Worm (Caenorhabditis elegans) whole organism, L1 larva: ENCODE results near the gene T04H1.13.
A peak's percentile ranks its signal among the peaks of the same experiment; 100 is the strongest.

Source experiments
- C04F5.9 ChIP-seq: sonication (generic microtip); optimal IDR thresholded peaks from 2 replicates; lab custom pipeline; 2016; ENCODE audit warnings: missing genetic modification characterization, missing compliant biosample characterization
- C16A3.4 ChIP-seq: fragments of 150-350 bp; optimal IDR thresholded peaks from 2 replicates; lab custom pipeline; 2014; ENCODE audit warnings: missing biosample characterization, missing genetic modification characterization
- C34B4.2 ChIP-seq: sonication (generic microtip); optimal IDR thresholded peaks from 2 replicates; lab custom pipeline; 2017; ENCODE audit warnings: mild to moderate bottlenecking, missing genetic modification characterization, missing compliant biosample characterization
- Y116A8C.19 ChIP-seq: sonication (generic microtip); optimal IDR thresholded peaks from 2 replicates; lab custom pipeline; 2016; ENCODE audit warnings: missing compliant biosample characterization, missing genetic modification characterization, borderline replicate concordance
- alr-1 ChIP-seq: fragments of 200-800 bp; sonication (Bioruptor generic); optimal IDR thresholded peaks from 2 replicates; lab custom pipeline; 2018; ENCODE audit warnings: borderline replicate concordance, mild to moderate bottlenecking, missing genetic modification characterization, missing compliant biosample characterization
- aly-2 ChIP-seq: fragments of 150-350 bp; optimal IDR thresholded peaks from 2 replicates; lab custom pipeline; 2014; ENCODE audit warnings: missing biosample characterization, missing genetic modification characterization
- ceh-82 ChIP-seq, 3 experiments: fragments of 150-350 bp in 1 of 3; sonication (generic microtip) in 2 of 3; optimal IDR thresholded peaks; 2 replicates each; lab custom pipeline; 2014 to 2017; ENCODE audit warnings: missing biosample characterization in 3 of 3, missing genetic modification characterization in 3 of 3
- ceh-88 ChIP-seq: fragments of 200-800 bp; sonication (Bioruptor generic); IDR thresholded peaks from 2 replicates; pipeline ENCODE4 v1.3.6; 2022; ENCODE audit warnings: missing genetic modification characterization, missing compliant biosample characterization
- ceh-90 ChIP-seq: sonication (generic microtip); optimal IDR thresholded peaks from 2 replicates; lab custom pipeline; 2016; ENCODE audit warnings: missing genetic modification characterization, missing compliant biosample characterization
- efl-1 ChIP-seq, 4 experiments: fragments of 150-350 bp; optimal IDR thresholded peaks in 3 of 4; peaks in 1 of 4; 1 replicate in 1 of 4; 2 replicates in 3 of 4; lab custom pipeline; 2014; ENCODE audit warnings: missing biosample characterization in 2 of 4, missing genetic modification characterization in 2 of 4, missing genetic modification reagents in 2 of 4
- efl-3 ChIP-seq: fragments of 200-800 bp; sonication (Bioruptor generic); optimal IDR thresholded peaks from 2 replicates; lab custom pipeline; 2018; ENCODE audit warnings: mild to moderate bottlenecking, missing genetic modification characterization, missing compliant biosample characterization
- egl-13 ChIP-seq: sonication (generic microtip); optimal IDR thresholded peaks from 2 replicates; lab custom pipeline; 2016; ENCODE audit warnings: missing genotype, missing genetic modification reagents, missing genetic modification characterization, missing compliant biosample characterization
- egl-27 ChIP-seq, 2 experiments: fragments of 150-350 bp in 1 of 2; sonication (generic microtip); optimal IDR thresholded peaks; 3 replicates each; lab custom pipeline; 2017 to 2018; ENCODE audit warnings: missing biosample characterization in 2 of 2, missing genetic modification characterization in 2 of 2, missing genetic modification reagents in 2 of 2
- elt-2 ChIP-seq: sonication (generic microtip); optimal IDR thresholded peaks from 2 replicates; lab custom pipeline; 2016; ENCODE audit warnings: missing genetic modification characterization, mild to moderate bottlenecking, inconsistent platforms, missing compliant biosample characterization, missing genetic modification reagents
- fkh-10 ChIP-seq: sonication (generic microtip); optimal IDR thresholded peaks from 2 replicates; lab custom pipeline; 2017; ENCODE audit warnings: missing biosample characterization, missing genetic modification reagents, missing genetic modification characterization
- isw-1 ChIP-seq: fragments of 200-800 bp; sonication (Bioruptor generic); IDR thresholded peaks from 2 replicates; pipeline ENCODE4 v1.3.6; 2022; ENCODE audit warnings: missing genetic modification characterization, missing compliant biosample characterization
- lin-13 ChIP-seq: fragments of 150-350 bp; optimal IDR thresholded peaks from 2 replicates; lab custom pipeline; 2014; ENCODE audit warnings: missing biosample characterization, missing genetic modification reagents, missing genetic modification characterization
- lin-14 ChIP-seq: fragments of 200-800 bp; sonication (Bioruptor generic); optimal IDR thresholded peaks from 2 replicates; lab custom pipeline; 2018; ENCODE audit warnings: mild to moderate bottlenecking, missing genetic modification characterization, moderate library complexity, missing compliant biosample characterization
- lin-15B ChIP-seq: fragments of 150-350 bp; sonication (generic microtip); optimal IDR thresholded peaks from 3 replicates; lab custom pipeline; 2014; ENCODE audit warnings: missing biosample characterization, missing genetic modification characterization
- lin-35 ChIP-seq, 2 experiments: fragments of 150-350 bp; optimal IDR thresholded peaks; 2 replicates each; lab custom pipeline; 2014; ENCODE audit warnings: missing biosample characterization in 2 of 2, missing genetic modification characterization in 2 of 2, missing genetic modification reagents in 2 of 2
- lsy-2 ChIP-seq, 2 experiments: fragments of 150-350 bp; optimal IDR thresholded peaks; 2 replicates each; lab custom pipeline; 2014; ENCODE audit warnings: missing biosample characterization in 2 of 2, missing genetic modification characterization in 2 of 2
- mab-9 ChIP-seq: fragments of 200-800 bp; sonication (Bioruptor generic); IDR thresholded peaks from 2 replicates; pipeline ENCODE4 v1.3.6; 2022; ENCODE audit warnings: missing genetic modification reagents, missing genetic modification characterization, missing compliant biosample characterization
- mdl-1 ChIP-seq, 2 experiments: fragments of 150-350 bp; optimal IDR thresholded peaks; 2 replicates each; lab custom pipeline; 2014 to 2017; ENCODE audit warnings: missing biosample characterization in 2 of 2, missing genetic modification characterization in 2 of 2, inconsistent platforms in 1 of 2
- mef-2 ChIP-seq: fragments of 150-350 bp; optimal IDR thresholded peaks from 2 replicates; lab custom pipeline; 2014; ENCODE audit warnings: missing biosample characterization, missing genetic modification characterization
- mep-1 ChIP-seq: fragments of 150-350 bp; optimal IDR thresholded peaks from 2 replicates; lab custom pipeline; 2014; ENCODE audit warnings: missing biosample characterization, missing genetic modification characterization
- nhr-11 ChIP-seq: fragments of 150-350 bp; optimal IDR thresholded peaks from 2 replicates; lab custom pipeline; 2014; ENCODE audit warnings: missing biosample characterization, missing genetic modification characterization
- nhr-237 ChIP-seq: fragments of 150-350 bp; optimal IDR thresholded peaks from 2 replicates; lab custom pipeline; 2014; ENCODE audit warnings: missing biosample characterization, missing genetic modification characterization
- nhr-28 ChIP-seq: fragments of 150-350 bp; optimal IDR thresholded peaks from 2 replicates; lab custom pipeline; 2014; ENCODE audit warnings: missing biosample characterization, missing genetic modification characterization
- nhr-77 ChIP-seq: fragments of 150-350 bp; optimal IDR thresholded peaks from 2 replicates; lab custom pipeline; 2014; ENCODE audit warnings: missing biosample characterization, missing genetic modification characterization
- nhr-84 ChIP-seq: sonication (generic microtip); optimal IDR thresholded peaks from 2 replicates; lab custom pipeline; 2017; ENCODE audit warnings: missing biosample characterization, missing genetic modification characterization
- pqm-1 ChIP-seq: sonication (generic microtip); optimal IDR thresholded peaks from 3 replicates; lab custom pipeline; 2017; ENCODE audit warnings: missing biosample characterization, missing genetic modification characterization
- rnt-1 ChIP-seq: sonication (generic microtip); optimal IDR thresholded peaks from 2 replicates; lab custom pipeline; 2016; ENCODE audit warnings: mild to moderate bottlenecking, missing genetic modification characterization, moderate library complexity, missing compliant biosample characterization
- snu-23 ChIP-seq: sonication (generic microtip); optimal IDR thresholded peaks from 2 replicates; lab custom pipeline; 2016; ENCODE audit warnings: missing genetic modification characterization, missing compliant biosample characterization
- sox-4 ChIP-seq: sonication (generic microtip); optimal IDR thresholded peaks from 2 replicates; lab custom pipeline; 2016; ENCODE audit warnings: missing genetic modification characterization, missing compliant biosample characterization
- swsn-7 ChIP-seq: sonication (generic microtip); optimal IDR thresholded peaks from 2 replicates; lab custom pipeline; 2016; ENCODE audit warnings: missing genetic modification characterization, missing compliant biosample characterization
- tbx-2 ChIP-seq: sonication (generic microtip); optimal IDR thresholded peaks from 2 replicates; lab custom pipeline; 2016; ENCODE audit warnings: missing genetic modification characterization, missing compliant biosample characterization
- tlp-1 ChIP-seq: fragments of 150-350 bp; optimal IDR thresholded peaks from 2 replicates; lab custom pipeline; 2014; ENCODE audit warnings: missing biosample characterization, missing genetic modification characterization
- unc-130 ChIP-seq: fragments of 150-350 bp; optimal IDR thresholded peaks from 2 replicates; lab custom pipeline; 2017; ENCODE audit warnings: missing biosample characterization, missing genetic modification characterization, inconsistent platforms
- unc-30 ChIP-seq: sonication (generic microtip); optimal IDR thresholded peaks from 2 replicates; lab custom pipeline; 2017; ENCODE audit warnings: missing biosample characterization, missing genetic modification characterization
- unc-62 ChIP-seq: fragments of 150-350 bp; optimal IDR thresholded peaks from 2 replicates; lab custom pipeline; 2014; ENCODE audit warnings: missing biosample characterization, missing genetic modification reagents, missing genetic modification characterization
- unc-86 ChIP-seq: sonication (generic microtip); optimal IDR thresholded peaks from 2 replicates; lab custom pipeline; 2016; ENCODE audit warnings: missing genetic modification characterization, missing compliant biosample characterization
- unc-98 ChIP-seq: fragments of 200-800 bp; sonication (Bioruptor generic); IDR thresholded peaks from 2 replicates; pipeline ENCODE4 v1.3.6; 2022; ENCODE audit warnings: missing genetic modification characterization, missing compliant biosample characterization
- vab-15 ChIP-seq: sonication (generic microtip); optimal IDR thresholded peaks from 2 replicates; lab custom pipeline; 2017; ENCODE audit warnings: missing genotype, mild to moderate bottlenecking, missing genetic modification characterization, missing compliant biosample characterization
- ztf-11 ChIP-seq, 2 experiments: sonication (generic microtip); optimal IDR thresholded peaks; 2 replicates each; lab custom pipeline; 2016 to 2017; ENCODE audit warnings: missing genetic modification characterization in 2 of 2, missing biosample characterization in 1 of 2, missing compliant biosample characterization in 1 of 2
- ztf-4 ChIP-seq: fragments of 150-350 bp; optimal IDR thresholded peaks from 2 replicates; lab custom pipeline; 2014; ENCODE audit warnings: missing biosample characterization, missing genetic modification characterization

T04H1.13 gene

DNA sequence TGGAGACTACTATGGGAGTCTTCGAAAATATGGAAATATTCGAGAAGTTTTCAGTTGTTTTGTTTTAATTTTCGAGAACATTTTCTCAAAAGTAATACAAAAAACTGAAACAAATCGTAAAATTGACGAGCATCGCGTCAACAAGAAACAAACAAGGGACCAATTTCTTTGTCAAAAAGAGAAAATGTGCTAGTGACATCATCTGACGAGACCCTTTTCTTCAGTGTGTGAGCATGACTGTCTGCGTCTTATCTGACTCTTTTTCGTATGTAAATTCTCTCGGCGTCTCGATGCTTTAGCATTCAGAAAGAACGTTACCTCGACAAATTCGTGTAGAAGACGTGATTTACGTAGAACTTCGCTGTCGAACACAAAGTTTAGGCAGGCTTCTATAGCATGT is 42.8 kb upstream of the T04H1.13 start:
- no peak for TF ChIP-seq isw-1 (GFP tag; lab: Robert Waterston, UW)
- TF ChIP-seq ztf-4, result no peak
- TF ChIP-seq lin-15B (tag; lab: Kevin White, UChicago), result no peak
- no peak for TF ChIP-seq efl-1 (optimal IDR thresholded peaks at IDR 0.05; lab: Kevin White, UChicago)
- TF ChIP-seq efl-1 (GFP tag; optimal IDR thresholded peaks at IDR 0.05 in 1 of 2; lab: Kevin White, UChicago), result peak in 1 of 2 experiments; percentile 22
- TF ChIP-seq unc-130 (tag; lab: Kevin White, UChicago), result no peak
- no peak for TF ChIP-seq rnt-1 (tag; lab: Kevin White, UChicago)
- no peak for TF ChIP-seq mef-2 (tag; lab: Kevin White, UChicago)
- no peak for TF ChIP-seq ceh-88 (GFP tag; lab: Robert Waterston, UW)
- TF ChIP-seq vab-15 (tag; lab: Kevin White, UChicago), result no peak
- TF ChIP-seq efl-3, result no peak
- no peak for TF ChIP-seq nhr-11 (tag; lab: Kevin White, UChicago)
- no peak for TF ChIP-seq alr-1 (tag; lab: Kevin White, UChicago)
- no peak for TF ChIP-seq unc-98 (GFP tag; lab: Robert Waterston, UW)
- TF ChIP-seq lin-35 (GFP tag; optimal IDR thresholded peaks at IDR 0.05; lab: Kevin White, UChicago), result peak in 1 of 2 experiments; percentile 2
- no peak for TF ChIP-seq egl-13 (tag; lab: Kevin White, UChicago)
- TF ChIP-seq fkh-10 (GFP tag; lab: Kevin White, UChicago), result no peak
- TF ChIP-seq swsn-7 (tag; lab: Kevin White, UChicago), result no peak
- no peak for TF ChIP-seq mab-9 (GFP tag; lab: Robert Waterston, UW)
- no peak for TF ChIP-seq C04F5.9 (tag; lab: Kevin White, UChicago)
- no peak for TF ChIP-seq ztf-11 (tag; optimal IDR thresholded peaks at IDR 0.05; lab: Kevin White, UChicago)
- no peak for TF ChIP-seq tbx-2
- TF ChIP-seq mdl-1 (tag; optimal IDR thresholded peaks at IDR 0.05; lab: Kevin White, UChicago), result no peak
- no peak for TF ChIP-seq lin-13 (GFP tag; lab: Kevin White, UChicago)
- peak; percentile 67 for TF ChIP-seq lin-14 (GFP tag; lab: Kevin White, UChicago)
- no peak for TF ChIP-seq C34B4.2 (tag; lab: Kevin White, UChicago)
- no peak for TF ChIP-seq Y116A8C.19
- no peak for TF ChIP-seq C16A3.4 (tag; lab: Kevin White, UChicago)
- TF ChIP-seq elt-2, result no peak
- no peak for TF ChIP-seq mep-1
- TF ChIP-seq egl-27 (tag; optimal IDR thresholded peaks at IDR 0.05; lab: Kevin White, UChicago), result no peak
- TF ChIP-seq ceh-90 (tag; lab: Kevin White, UChicago), result no peak
- TF ChIP-seq ceh-82 (tag; optimal IDR thresholded peaks at IDR 0.05; lab: Kevin White, UChicago), result peak in 1 of 3 experiments; percentile 13
- TF ChIP-seq unc-62 (GFP tag; lab: Kevin White, UChicago), result no peak
- no peak for TF ChIP-seq unc-86 (tag; lab: Kevin White, UChicago)
- TF ChIP-seq nhr-84, result no peak
- TF ChIP-seq lsy-2 (tag; optimal IDR thresholded peaks at IDR 0.05; lab: Kevin White, UChicago), result peak in 1 of 2 experiments; percentile 34

DNA sequence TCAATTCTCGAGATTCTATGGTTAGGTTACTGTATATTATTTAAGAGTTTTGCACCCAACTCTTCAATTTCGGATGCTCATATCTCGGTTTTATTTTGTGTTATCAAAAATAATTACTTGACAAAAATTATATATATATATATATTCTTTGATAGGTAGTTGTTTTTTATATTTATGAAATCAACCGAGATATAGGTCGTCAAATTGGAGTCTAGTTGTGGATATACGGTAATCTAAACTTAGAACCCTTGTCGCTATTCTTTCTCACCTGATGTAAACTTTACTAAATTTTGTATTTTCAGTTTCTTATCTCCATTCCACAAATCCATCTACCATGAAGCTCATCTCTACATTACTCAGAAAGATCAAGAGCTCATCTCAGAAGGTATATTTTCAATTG is 38.4 kb upstream of the T04H1.13 start, which contains the start of gene F55C5.10:
F55C5.10 (plus strand) TSS at position 301 of the 400 bp plus-strand sequence.
- TF ChIP-seq aly-2, result no peak
- no peak for TF ChIP-seq nhr-28 (tag; lab: Kevin White, UChicago)
- TF ChIP-seq ztf-11 (tag; optimal IDR thresholded peaks at IDR 0.05; lab: Kevin White, UChicago), result no peak
- TF ChIP-seq pqm-1 (tag; lab: Kevin White, UChicago), result no peak
- no peak for TF ChIP-seq lin-15B (tag; lab: Kevin White, UChicago)
- TF ChIP-seq, all 84 proteins: peak for 0

DNA sequence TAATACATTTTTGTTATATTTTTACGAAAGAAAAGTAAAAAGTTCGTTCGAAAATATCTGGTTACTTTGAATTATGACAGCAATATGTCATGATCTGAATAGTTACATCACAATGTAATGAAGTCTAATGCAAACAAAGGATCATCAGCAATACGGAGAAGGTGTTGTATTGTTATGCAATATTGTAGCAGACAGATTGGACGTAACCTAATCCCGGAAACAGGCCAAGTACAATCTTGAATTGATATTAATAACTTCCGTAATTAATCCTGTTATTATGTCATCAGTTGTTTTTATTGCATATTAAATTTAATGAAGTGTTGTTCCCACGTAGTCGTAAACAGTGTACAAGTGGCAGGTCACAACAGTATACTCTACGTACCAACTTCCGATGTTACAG is 36.7 kb upstream of the T04H1.13 start:
- TF ChIP-seq nhr-28 (tag; lab: Kevin White, UChicago), result no peak
- TF ChIP-seq unc-30 (tag; lab: Kevin White, UChicago), result no peak
- no peak for TF ChIP-seq lsy-2 (tag; optimal IDR thresholded peaks at IDR 0.05; lab: Kevin White, UChicago)
- TF ChIP-seq tlp-1, result no peak
- TF ChIP-seq snu-23 (GFP tag; lab: Kevin White, UChicago), result no peak
- TF ChIP-seq nhr-77 (tag; lab: Kevin White, UChicago), result no peak
- TF ChIP-seq nhr-237 (tag; lab: Kevin White, UChicago), result no peak
- no peak for TF ChIP-seq sox-4 (tag; lab: Kevin White, UChicago)
